Worm (Caenorhabditis elegans) whole organism, mixed stage, embryonic: ENCODE results near the gene eel-1.

ENCODE experiments used
- elt-3 ChIP-seq: fragments of 150-350 bp; optimal IDR thresholded peaks from 2 replicates; lab custom pipeline; 2014; ENCODE audit warnings: missing biosample characterization, missing genetic modification characterization
- lin-32 ChIP-seq: fragments of 200-800 bp; sonication (Bioruptor generic); optimal IDR thresholded peaks from 2 replicates; lab custom pipeline; 2018; ENCODE audit warnings: mild to moderate bottlenecking, missing genetic modification characterization, missing compliant biosample characterization
- mls-2 ChIP-seq: sonication (generic microtip); optimal IDR thresholded peaks from 2 replicates; lab custom pipeline; 2016; ENCODE audit warnings: mild to moderate bottlenecking, missing genetic modification characterization, moderate library complexity, missing compliant biosample characterization
- nhr-76 ChIP-seq: sonication (generic microtip); optimal IDR thresholded peaks from 2 replicates; lab custom pipeline; 2017; ENCODE audit warnings: missing biosample characterization, missing genetic modification characterization

DNA sequence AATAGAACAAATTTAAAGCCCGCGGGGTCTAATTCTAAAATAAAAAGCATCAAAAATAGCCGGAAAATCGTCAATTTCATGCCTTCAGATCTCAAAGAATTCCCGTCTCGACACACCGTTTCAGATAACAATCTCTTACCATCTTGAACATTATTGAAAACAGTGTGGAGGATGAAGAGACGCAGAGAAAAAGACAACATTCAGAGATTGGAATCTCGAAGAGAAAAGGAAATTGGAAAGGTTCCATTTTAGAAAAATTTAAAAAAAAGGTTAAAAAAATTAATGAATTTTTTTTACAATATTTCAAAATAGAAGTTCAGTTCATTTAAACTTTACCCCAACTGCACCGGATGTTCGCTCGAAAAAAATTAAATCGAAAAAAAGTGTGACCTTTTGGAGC lies 47.1 kb upstream of the eel-1 start:
- TF ChIP-seq mls-2 (no peak), lin-32 (GFP tag; lab: Kevin White, UChicago) (no peak), nhr-76 (tag; lab: Kevin White, UChicago) (no peak), elt-3 (no peak)
